Worm (Caenorhabditis elegans) whole organism, late embryonic: ENCODE results near the gene F27D9.7.

ENCODE experiments used
- C38D4.7 ChIP-seq: fragments of 200-800 bp; sonication (Bioruptor generic); optimal IDR thresholded peaks from 2 replicates; lab custom pipeline; 2018; ENCODE audit warnings: mild to moderate bottlenecking, missing genetic modification characterization, moderate library complexity, missing compliant biosample characterization
- F13H6.1 ChIP-seq: sonication (generic microtip); optimal IDR thresholded peaks from 2 replicates; lab custom pipeline; 2016; ENCODE audit warnings: missing genetic modification characterization, missing compliant biosample characterization
- K02D7.2 ChIP-seq: sonication (generic microtip); optimal IDR thresholded peaks from 2 replicates; lab custom pipeline; 2017; ENCODE audit warnings: mild to moderate bottlenecking, missing genetic modification characterization, missing compliant biosample characterization
- Y22D7AL.16 ChIP-seq: sonication (generic microtip); optimal IDR thresholded peaks from 2 replicates; lab custom pipeline; 2016; ENCODE audit warnings: missing genetic modification characterization, missing compliant biosample characterization
- ahr-1 ChIP-seq: sonication (generic microtip); optimal IDR thresholded peaks from 2 replicates; lab custom pipeline; 2016; ENCODE audit warnings: missing genetic modification characterization, missing compliant biosample characterization
- ama-1 ChIP-seq: fragments of 150-350 bp; optimal IDR thresholded peaks from 2 replicates; lab custom pipeline; 2014
- ceh-14 ChIP-seq: sonication (generic microtip); optimal IDR thresholded peaks from 2 replicates; lab custom pipeline; 2016; ENCODE audit warnings: missing genotype, missing genetic modification characterization, missing compliant biosample characterization
- ceh-18 ChIP-seq: sonication (generic microtip); optimal IDR thresholded peaks from 2 replicates; lab custom pipeline; 2016; ENCODE audit warnings: missing genetic modification characterization, missing compliant biosample characterization
- ceh-22 ChIP-seq: sonication (generic microtip); optimal IDR thresholded peaks from 2 replicates; lab custom pipeline; 2017; ENCODE audit warnings: missing biosample characterization, missing genetic modification characterization
- ceh-30 ChIP-seq: fragments of 150-350 bp; optimal IDR thresholded peaks from 2 replicates; lab custom pipeline; 2014; ENCODE audit warnings: missing biosample characterization, missing genetic modification characterization
- che-1 ChIP-seq: sonication (generic microtip); optimal IDR thresholded peaks from 2 replicates; lab custom pipeline; 2016; ENCODE audit warnings: mild to moderate bottlenecking, missing genetic modification characterization, missing compliant biosample characterization
- eyg-1 ChIP-seq: sonication (generic microtip); optimal IDR thresholded peaks from 2 replicates; lab custom pipeline; 2016; ENCODE audit warnings: missing genotype, missing genetic modification characterization, missing compliant biosample characterization
- fax-1 ChIP-seq: sonication (generic microtip); optimal IDR thresholded peaks from 2 replicates; lab custom pipeline; 2016; ENCODE audit warnings: missing genotype, missing genetic modification characterization, missing compliant biosample characterization
- hlh-13 ChIP-seq: fragments of 200-800 bp; sonication (Bioruptor generic); optimal IDR thresholded peaks from 2 replicates; lab custom pipeline; 2018; ENCODE audit warnings: mild to moderate bottlenecking, missing genetic modification characterization, missing compliant biosample characterization
- hlh-6 ChIP-seq: sonication (generic microtip); optimal IDR thresholded peaks from 2 replicates; lab custom pipeline; 2016; ENCODE audit warnings: missing genotype, missing genetic modification characterization, missing compliant biosample characterization
- hlh-8 ChIP-seq: sonication (generic microtip); optimal IDR thresholded peaks from 2 replicates; lab custom pipeline; 2016; ENCODE audit warnings: missing genotype, missing genetic modification characterization, missing compliant biosample characterization
- madf-2 ChIP-seq: sonication (generic microtip); optimal IDR thresholded peaks from 2 replicates; lab custom pipeline; 2017; ENCODE audit warnings: missing genetic modification characterization, missing compliant biosample characterization
- nfya-1 ChIP-seq: sonication (generic microtip); optimal IDR thresholded peaks from 2 replicates; lab custom pipeline; 2017; ENCODE audit warnings: missing genetic modification characterization, mild to moderate bottlenecking, missing compliant biosample characterization, antibody characterized with exemption, moderate library complexity
- pax-1 ChIP-seq: fragments of 150-350 bp; optimal IDR thresholded peaks from 2 replicates; lab custom pipeline; 2014; ENCODE audit warnings: missing biosample characterization, missing genetic modification characterization
- pha-4 ChIP-seq: fragments of 150-350 bp; optimal IDR thresholded peaks from 2 replicates; lab custom pipeline; 2018; ENCODE audit warnings: missing biosample characterization, missing genetic modification reagents, missing genetic modification characterization
- pqm-1 ChIP-seq: sonication (generic microtip); optimal IDR thresholded peaks from 2 replicates; lab custom pipeline; 2016; ENCODE audit warnings: missing genetic modification characterization, missing compliant biosample characterization
- rnt-1 ChIP-seq: sonication (generic microtip); optimal IDR thresholded peaks from 2 replicates; lab custom pipeline; 2016; ENCODE audit warnings: missing genetic modification characterization, missing compliant biosample characterization
- sdc-2 ChIP-seq: sonication (generic microtip); optimal IDR thresholded peaks from 2 replicates; lab custom pipeline; 2016; ENCODE audit warnings: missing genotype, missing genetic modification characterization, missing compliant biosample characterization
- sox-2 ChIP-seq: fragments of 200-800 bp; sonication (Bioruptor generic); IDR thresholded peaks from 2 replicates; pipeline ENCODE4 v1.3.6; 2022; ENCODE audit warnings: missing genetic modification reagents, missing genetic modification characterization, missing compliant biosample characterization
- tbx-7 ChIP-seq: sonication (generic microtip); optimal IDR thresholded peaks from 2 replicates; lab custom pipeline; 2016; ENCODE audit warnings: missing genotype, missing genetic modification characterization, missing compliant biosample characterization
- ttx-3 ChIP-seq: sonication (generic microtip); optimal IDR thresholded peaks from 2 replicates; lab custom pipeline; 2016; ENCODE audit warnings: missing genetic modification reagents, missing genetic modification characterization, missing compliant biosample characterization
- unc-3 ChIP-seq, 2 experiments: fragments of 200-800 bp in 1 of 2; sonication (Bioruptor generic) in 1 of 2; sonication (generic microtip) in 1 of 2; conservative IDR thresholded peaks in 1 of 2; optimal IDR thresholded peaks in 1 of 2; 2 replicates each; pipeline versions ENCODE4 v1.3.6 to Lab custom; 2016 to 2022; ENCODE audit warnings: missing compliant biosample characterization in 2 of 2, missing genetic modification characterization in 2 of 2, missing genetic modification reagents in 1 of 2
- unc-42 ChIP-seq: sonication (generic microtip); optimal IDR thresholded peaks from 2 replicates; lab custom pipeline; 2016; ENCODE audit warnings: missing genotype, missing genetic modification characterization, missing compliant biosample characterization
- unc-55 ChIP-seq: sonication (generic microtip); optimal IDR thresholded peaks from 2 replicates; lab custom pipeline; 2017; ENCODE audit warnings: missing biosample characterization, missing genetic modification reagents, missing genetic modification characterization
- unc-86 ChIP-seq: sonication (generic microtip); optimal IDR thresholded peaks from 2 replicates; lab custom pipeline; 2016; ENCODE audit warnings: missing genetic modification characterization, missing compliant biosample characterization
- ztf-16 ChIP-seq: sonication (generic microtip); optimal IDR thresholded peaks from 2 replicates; lab custom pipeline; 2017; ENCODE audit warnings: missing genetic modification characterization, missing compliant biosample characterization

F27D9.7 gene

ce11 chrX:7645313-7645712 lies 25.2 kb downstream of the F27D9.7 start, which contains the start of gene F26A10.2:
Gene F26A10.2, minus strand, starts transcription at chrX:7645413.
- TF ChIP-seq ceh-30 (tag; lab: Kevin White, UChicago) (no peak), pax-1 (no peak), eyg-1 (tag; lab: Kevin White, UChicago) (no peak), ceh-18 (tag; lab: Kevin White, UChicago) (no peak), unc-86 (tag; lab: Kevin White, UChicago) (no peak), F13H6.1 (no peak)

- no peak for TF ChIP-seq ama-1 (lab: Kevin White, UChicago)
- no peak for TF ChIP-seq K02D7.2
- TF ChIP-seq C38D4.7 (GFP tag; lab: Kevin White, UChicago): no peak
- TF ChIP-seq unc-3 (GFP tag; conservative IDR thresholded peaks at IDR 0.05; lab: Robert Waterston, UW): no peak
- TF ChIP-seq unc-3 (tag; optimal IDR thresholded peaks at IDR 0.05; lab: Kevin White, UChicago): no peak
- no peak for TF ChIP-seq rnt-1 (tag; lab: Kevin White, UChicago)
- TF ChIP-seq nfya-1 (tag; lab: Kevin White, UChicago): no peak
- no peak for TF ChIP-seq ttx-3
- no peak for TF ChIP-seq madf-2 (tag; lab: Kevin White, UChicago)
- no peak for TF ChIP-seq hlh-6
- no peak for TF ChIP-seq unc-42 (tag; lab: Kevin White, UChicago)
- TF ChIP-seq sdc-2 (tag; lab: Kevin White, UChicago): no peak
These were observed 29.7 kb downstream of the F27D9.7 start for ce11 chrX:7640811-7641210.

- TF ChIP-seq tbx-7 (tag; lab: Kevin White, UChicago) (no peak), sox-2 (GFP tag; lab: Robert Waterston, UW) (no peak), hlh-13 (GFP tag; lab: Kevin White, UChicago) (no peak), fax-1 (no peak), hlh-8 (tag; lab: Kevin White, UChicago) (no peak)
These were observed 30.2 kb downstream of the F27D9.7 start for ce11 chrX:7640391-7640790.

ce11 chrX:7638790-7639189 lies 31.8 kb downstream of the F27D9.7 start:
- TF ChIP-seq ceh-22 (tag; lab: Kevin White, UChicago): no peak
- TF ChIP-seq Y22D7AL.16: no peak
- no peak for TF ChIP-seq sox-2 (GFP tag; lab: Robert Waterston, UW)
- TF ChIP-seq madf-2 (tag; lab: Kevin White, UChicago): no peak
- TF ChIP-seq ahr-1 (tag; lab: Kevin White, UChicago): no peak
- no peak for TF ChIP-seq ttx-3
- TF ChIP-seq fax-1: no peak
- no peak for TF ChIP-seq che-1 (tag; lab: Kevin White, UChicago)
- no peak for TF ChIP-seq unc-3 (GFP tag; conservative IDR thresholded peaks at IDR 0.05; lab: Robert Waterston, UW)
- no peak for TF ChIP-seq unc-3 (tag; optimal IDR thresholded peaks at IDR 0.05; lab: Kevin White, UChicago)
- no peak for TF ChIP-seq ceh-18 (tag; lab: Kevin White, UChicago)
- TF ChIP-seq tbx-7 (tag; lab: Kevin White, UChicago): no peak
- no peak for TF ChIP-seq F13H6.1
- TF ChIP-seq ztf-16 (tag; lab: Kevin White, UChicago): no peak
- no peak for TF ChIP-seq ceh-30 (tag; lab: Kevin White, UChicago)

ce11 chrX:7636037-7636436 lies 34.5 kb downstream of the F27D9.7 start:
- TF ChIP-seq pqm-1 (tag; lab: Kevin White, UChicago) (no peak), unc-55 (GFP tag; lab: Kevin White, UChicago) (peak; percentile 68)

ce11 chrX:7627351-7627750 lies 43.2 kb downstream of the F27D9.7 start, which contains the start of gene nlp-61:
Gene nlp-61, plus strand, starts transcription at chrX:7627651.
- TF ChIP-seq ceh-14 (tag; lab: Kevin White, UChicago): no peak
- TF ChIP-seq C38D4.7 (GFP tag; lab: Kevin White, UChicago): no peak
- no peak for TF ChIP-seq pha-4 (tag; lab: Kevin White, UChicago)
- no peak for TF ChIP-seq F13H6.1
- no peak for TF ChIP-seq hlh-13 (GFP tag; lab: Kevin White, UChicago)
